Worm (Caenorhabditis elegans) whole organism, mixed stage, embryonic: ENCODE data around the gene igeg-2.

Experiments used
- M03D4.4 ChIP-seq: sonication (generic microtip); optimal IDR thresholded peaks from 2 replicates; lab custom pipeline; 2017; ENCODE audit warnings: mild to moderate bottlenecking, missing genetic modification characterization, missing compliant biosample characterization
- blmp-1 ChIP-seq: fragments of 150-350 bp; optimal IDR thresholded peaks from 2 replicates; lab custom pipeline; 2014; ENCODE audit warnings: missing biosample characterization, missing genetic modification characterization
- ceh-39 ChIP-seq: fragments of 150-350 bp; optimal IDR thresholded peaks from 2 replicates; lab custom pipeline; 2014; ENCODE audit warnings: missing biosample characterization, missing genetic modification characterization
- ceh-43 ChIP-seq: fragments of 200-800 bp; sonication (Bioruptor generic); optimal IDR thresholded peaks from 2 replicates; lab custom pipeline; 2018; ENCODE audit warnings: mild to moderate bottlenecking, missing genetic modification characterization, moderate library complexity, missing compliant biosample characterization
- ceh-83 ChIP-seq: fragments of 200-800 bp; sonication (Bioruptor generic); optimal IDR thresholded peaks from 2 replicates; lab custom pipeline; 2018; ENCODE audit warnings: mild to moderate bottlenecking, missing genetic modification characterization, missing compliant biosample characterization
- ces-1 ChIP-seq: fragments of 150-350 bp; optimal IDR thresholded peaks from 2 replicates; lab custom pipeline; 2014; ENCODE audit warnings: missing biosample characterization, missing genetic modification reagents, missing genetic modification characterization
- cnd-1 ChIP-seq: fragments of 200-800 bp; sonication (Bioruptor generic); optimal IDR thresholded peaks from 2 replicates; lab custom pipeline; 2018; ENCODE audit warnings: mild to moderate bottlenecking, missing genetic modification characterization, missing compliant biosample characterization
- elt-1 ChIP-seq: sonication (generic microtip); optimal IDR thresholded peaks from 2 replicates; lab custom pipeline; 2017; ENCODE audit warnings: missing genetic modification characterization, mild to moderate bottlenecking, missing compliant biosample characterization, antibody characterized with exemption, moderate library complexity, borderline replicate concordance; ENCODE audit not compliant: insufficient read depth
- elt-3 ChIP-seq: fragments of 150-350 bp; optimal IDR thresholded peaks from 2 replicates; lab custom pipeline; 2014; ENCODE audit warnings: missing biosample characterization, missing genetic modification characterization
- flh-1 ChIP-seq: fragments of 200-800 bp; sonication (Bioruptor generic); optimal IDR thresholded peaks from 2 replicates; lab custom pipeline; 2018; ENCODE audit warnings: mild to moderate bottlenecking, missing genetic modification characterization, moderate library complexity, missing compliant biosample characterization
- ham-2 ChIP-seq: fragments of 200-800 bp; sonication (Bioruptor generic); optimal IDR thresholded peaks from 2 replicates; lab custom pipeline; 2018; ENCODE audit warnings: mild to moderate bottlenecking, missing genetic modification characterization, missing compliant biosample characterization
- hlh-1 ChIP-seq: fragments of 150-350 bp; optimal IDR thresholded peaks from 2 replicates; lab custom pipeline; 2014; ENCODE audit warnings: missing biosample characterization, missing genetic modification reagents, missing genetic modification characterization
- lin-13 ChIP-seq: fragments of 150-350 bp; optimal IDR thresholded peaks from 2 replicates; lab custom pipeline; 2014; ENCODE audit warnings: missing biosample characterization, missing genetic modification characterization
- lsy-2 ChIP-seq: fragments of 150-350 bp; optimal IDR thresholded peaks from 2 replicates; lab custom pipeline; 2014; ENCODE audit warnings: missing biosample characterization, missing genetic modification characterization
- mab-5 ChIP-seq: fragments of 150-350 bp; optimal IDR thresholded peaks from 2 replicates; lab custom pipeline; 2014; ENCODE audit warnings: missing biosample characterization, missing genetic modification characterization
- mep-1 ChIP-seq: fragments of 150-350 bp; optimal IDR thresholded peaks from 2 replicates; lab custom pipeline; 2017; ENCODE audit warnings: missing biosample characterization, missing genetic modification reagents, missing genetic modification characterization, inconsistent platforms
- nhr-2 ChIP-seq: fragments of 150-350 bp; optimal IDR thresholded peaks from 2 replicates; lab custom pipeline; 2014; ENCODE audit warnings: missing biosample characterization, missing genetic modification characterization
- nhr-237 ChIP-seq: fragments of 150-350 bp; optimal IDR thresholded peaks from 2 replicates; lab custom pipeline; 2014; ENCODE audit warnings: missing biosample characterization, missing genetic modification characterization
- nhr-76 ChIP-seq: sonication (generic microtip); optimal IDR thresholded peaks from 2 replicates; lab custom pipeline; 2017; ENCODE audit warnings: missing biosample characterization, missing genetic modification characterization
- pha-4 ChIP-seq: fragments of 150-350 bp; optimal IDR thresholded peaks from 2 replicates; lab custom pipeline; 2018; ENCODE audit warnings: missing biosample characterization, missing genetic modification reagents, missing genetic modification characterization
- sem-2 ChIP-seq: fragments of 200-800 bp; sonication (Bioruptor generic); optimal IDR thresholded peaks from 2 replicates; lab custom pipeline; 2018; ENCODE audit warnings: mild to moderate bottlenecking, missing genetic modification characterization, missing compliant biosample characterization
- tbx-8 ChIP-seq: fragments of 200-800 bp; sonication (Bioruptor generic); optimal IDR thresholded peaks from 2 replicates; lab custom pipeline; 2018; ENCODE audit warnings: mild to moderate bottlenecking, missing genetic modification characterization, moderate library complexity, missing compliant biosample characterization
- zip-8 ChIP-seq: fragments of 150-350 bp; optimal IDR thresholded peaks from 2 replicates; lab custom pipeline; 2014; ENCODE audit warnings: missing biosample characterization, missing genetic modification characterization
- ztf-11 ChIP-seq: fragments of 150-350 bp; optimal IDR thresholded peaks from 2 replicates; lab custom pipeline; 2014; ENCODE audit warnings: missing biosample characterization, missing genetic modification characterization

Gene igeg-2

ce11 chrX:11407682-11408335, 38.6 kb downstream of the igeg-2 start, which contains the start of gene F08B12.4:
Gene F08B12.4, minus strand, starts transcription at chrX:11407732.
- TF ChIP-seq nhr-2 (tag; lab: Kevin White, UChicago), result no peak
- no peak for TF ChIP-seq nhr-76 (tag; lab: Kevin White, UChicago)
- no peak for TF ChIP-seq ham-2 (GFP tag; lab: Kevin White, UChicago)
- TF ChIP-seq pha-4 (tag; lab: Kevin White, UChicago), result no peak

- TF ChIP-seq tbx-8 (GFP tag; lab: Kevin White, UChicago), result no peak
- TF ChIP-seq cnd-1 (tag; lab: Kevin White, UChicago), result no peak
- no peak for TF ChIP-seq ztf-11
- no peak for TF ChIP-seq elt-3 (tag; lab: Kevin White, UChicago)
- TF ChIP-seq elt-1, result no peak
- TF ChIP-seq flh-1 (GFP tag; lab: Kevin White, UChicago), result no peak
- TF ChIP-seq blmp-1 (tag; lab: Kevin White, UChicago), result no peak
- TF ChIP-seq ceh-83 (GFP tag; lab: Kevin White, UChicago), result no peak
- TF ChIP-seq ces-1, result no peak
- no peak for TF ChIP-seq M03D4.4 (tag; lab: Kevin White, UChicago)
- no peak for TF ChIP-seq nhr-76 (tag; lab: Kevin White, UChicago)
- TF ChIP-seq mep-1, result no peak
Measured at ce11 chrX:11406784-11407183, 39.7 kb downstream of the igeg-2 start.

ce11 chrX:11405908-11406307, 40.5 kb downstream of the igeg-2 start, which contains the start of gene slo-2:
Gene slo-2, minus strand, starts transcription at chrX:11405931.
- TF ChIP-seq ham-2 (GFP tag; lab: Kevin White, UChicago), result no peak
- TF ChIP-seq M03D4.4 (tag; lab: Kevin White, UChicago), result no peak
- TF ChIP-seq nhr-237 (tag; lab: Kevin White, UChicago), result no peak
- no peak for TF ChIP-seq blmp-1 (tag; lab: Kevin White, UChicago)
- TF ChIP-seq ces-1, result peak; percentile 89

- no peak for TF ChIP-seq lin-13 (tag; lab: Kevin White, UChicago)
- no peak for TF ChIP-seq ztf-11
- no peak for TF ChIP-seq ceh-39 (tag; lab: Kevin White, UChicago)
- TF ChIP-seq lsy-2 (tag; lab: Kevin White, UChicago), result no peak
- TF ChIP-seq blmp-1 (tag; lab: Kevin White, UChicago), result no peak
- no peak for TF ChIP-seq elt-1
- no peak for TF ChIP-seq hlh-1
- no peak for TF ChIP-seq mab-5 (tag; lab: Kevin White, UChicago)
- TF ChIP-seq sem-2 (GFP tag; lab: Kevin White, UChicago), result no peak
- no peak for TF ChIP-seq zip-8
- no peak for TF ChIP-seq ceh-43
Measured at ce11 chrX:11400467-11401184, 45.8 kb downstream of the igeg-2 start.
